Fruit fly (Drosophila melanogaster) whole organism: ENCODE data around the gene Marcal1.

Experiments
- pan ChIP-seq: fragments of >200 bp; optimal IDR thresholded peaks from 2 replicates; lab custom pipeline; 2017
- usp ChIP-seq: fragments of >200 bp; optimal IDR thresholded peaks from 2 replicates; lab custom pipeline; 2017; ENCODE audit warnings: missing biosample characterization, missing genetic modification characterization, mixed read lengths

DNA sequence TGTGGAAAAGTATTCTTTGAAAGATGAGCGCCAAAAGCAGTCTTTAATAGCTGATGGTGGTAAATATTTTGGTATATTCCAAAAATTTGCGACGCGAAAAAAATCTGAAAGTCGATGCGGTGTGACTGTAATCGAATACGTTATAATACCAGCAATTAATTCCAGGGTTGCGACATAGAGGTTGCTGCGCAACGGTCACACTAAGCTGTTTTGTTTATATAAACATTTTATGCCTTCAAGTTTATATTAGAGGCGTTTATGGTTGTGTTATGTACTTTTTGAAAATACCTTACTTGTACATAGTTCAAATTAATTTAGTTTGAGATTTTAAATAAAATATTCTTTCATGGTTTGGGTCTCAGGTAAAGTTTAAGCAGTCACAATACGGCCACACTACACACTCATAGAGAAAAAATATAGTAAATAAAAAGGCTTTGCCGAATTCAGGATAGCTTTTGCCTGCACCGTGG is 16.1 kb downstream of the Marcal1 start, which contains the start of gene CG14043:
- TF ChIP-seq pan: no peak
- TF ChIP-seq usp (GFP tag; lab: Kevin White, UChicago): no peak
